Fruit fly (Drosophila melanogaster) whole organism, adult: ENCODE measurements around the gene CG14220.
A peak's percentile ranks its signal among the peaks of the same experiment; 100 is the strongest.

Experiments used
- CG11617 ChIP-seq: fragments of 200-800 bp; sonication (Bioruptor generic); optimal IDR thresholded peaks from 2 replicates; lab custom pipeline; 2017; ENCODE audit warnings: mild to moderate bottlenecking, missing biosample characterization, missing genetic modification reagents, missing genetic modification characterization
- CG12768 ChIP-seq: fragments of 200-800 bp; sonication (Bioruptor generic); optimal IDR thresholded peaks from 2 replicates; lab custom pipeline; 2017; ENCODE audit warnings: missing biosample characterization, missing genetic modification characterization, mild to moderate bottlenecking, moderate library complexity, missing genetic modification reagents
- CG14711 ChIP-seq: fragments of 200-800 bp; sonication (Bioruptor generic); optimal IDR thresholded peaks from 2 replicates; lab custom pipeline; 2018; ENCODE audit warnings: missing biosample characterization, mild to moderate bottlenecking, missing genetic modification characterization, moderate library complexity
- CG1620 ChIP-seq: fragments of 200-800 bp; sonication (Bioruptor generic); optimal IDR thresholded peaks from 2 replicates; lab custom pipeline; 2016; ENCODE audit warnings: missing biosample characterization, missing genetic modification characterization
- CG33017 ChIP-seq: fragments of 200-800 bp; sonication (Bioruptor generic); optimal IDR thresholded peaks from 2 replicates; lab custom pipeline; 2018; ENCODE audit warnings: missing biosample characterization, mild to moderate bottlenecking, missing genetic modification characterization, moderate library complexity
- CG5204 ChIP-seq: fragments of 200-800 bp; sonication (Bioruptor generic); optimal IDR thresholded peaks from 2 replicates; lab custom pipeline; 2016; ENCODE audit warnings: missing biosample characterization, missing genetic modification characterization
- CG7045 ChIP-seq: fragments of 200-800 bp; sonication (Bioruptor generic); optimal IDR thresholded peaks from 2 replicates; lab custom pipeline; 2017; ENCODE audit warnings: missing biosample characterization, mild to moderate bottlenecking, missing genetic modification characterization
- CG7101 ChIP-seq: fragments of 200-800 bp; sonication (Bioruptor generic); optimal IDR thresholded peaks from 2 replicates; lab custom pipeline; 2018; ENCODE audit warnings: missing biosample characterization, mild to moderate bottlenecking, missing genetic modification characterization, moderate library complexity
- Clk ChIP-seq: fragments of 200-800 bp; sonication (Bioruptor generic); optimal IDR thresholded peaks from 2 replicates; lab custom pipeline; 2017; ENCODE audit warnings: missing biosample characterization, missing genetic modification characterization
- Crg-1 ChIP-seq: fragments of 200-800 bp; sonication (Bioruptor generic); optimal IDR thresholded peaks from 2 replicates; lab custom pipeline; 2016; ENCODE audit warnings: missing biosample characterization, missing genetic modification characterization
- Hr96 ChIP-seq: fragments of 200-800 bp; sonication (Bioruptor generic); optimal IDR thresholded peaks from 2 replicates; lab custom pipeline; 2016; ENCODE audit warnings: missing biosample characterization, missing genetic modification characterization
- Mnt ChIP-seq: fragments of 200-800 bp; sonication (Bioruptor generic); optimal IDR thresholded peaks from 2 replicates; lab custom pipeline; 2016; ENCODE audit warnings: missing biosample characterization, mild to moderate bottlenecking, missing genetic modification characterization
- bab1 ChIP-seq: fragments of 200-800 bp; sonication (Bioruptor generic); optimal IDR thresholded peaks from 3 replicates; lab custom pipeline; 2019; ENCODE audit warnings: missing biosample characterization, mild to moderate bottlenecking, missing genetic modification characterization, moderate library complexity
- cic ChIP-seq: fragments of 200-800 bp; sonication (Bioruptor generic); optimal IDR thresholded peaks from 2 replicates; lab custom pipeline; 2017; ENCODE audit warnings: missing biosample characterization, mild to moderate bottlenecking, missing genetic modification characterization, moderate library complexity
- cnc ChIP-seq, 2 experiments: fragments of >200 bp; optimal IDR thresholded peaks; 2 replicates each; lab custom pipeline; 2017
- kay ChIP-seq: fragments of 200-800 bp; sonication (Bioruptor generic); peaks from one replicate; lab custom pipeline; 2016; ENCODE audit warnings: missing biosample characterization, missing genetic modification characterization, borderline replicate concordance
- ovo ChIP-seq: fragments of 200-800 bp; sonication (Bioruptor generic); optimal IDR thresholded peaks from 2 replicates; lab custom pipeline; 2016; ENCODE audit warnings: missing biosample characterization, missing genetic modification characterization
- pad ChIP-seq: fragments of 200-800 bp; sonication (Bioruptor generic); optimal IDR thresholded peaks from 3 replicates; lab custom pipeline; 2017; ENCODE audit warnings: missing biosample characterization, missing genetic modification characterization, mild to moderate bottlenecking, moderate library complexity, missing genetic modification reagents
- tj ChIP-seq: fragments of 200-800 bp; sonication (Bioruptor generic); optimal IDR thresholded peaks from 3 replicates; lab custom pipeline; 2017; ENCODE audit warnings: missing biosample characterization, mild to moderate bottlenecking, missing genetic modification characterization, moderate library complexity
- toe ChIP-seq: fragments of 200-800 bp; sonication (Bioruptor generic); optimal IDR thresholded peaks from 2 replicates; lab custom pipeline; 2016; ENCODE audit warnings: missing biosample characterization, missing genetic modification characterization

The CG14220 gene

DNA sequence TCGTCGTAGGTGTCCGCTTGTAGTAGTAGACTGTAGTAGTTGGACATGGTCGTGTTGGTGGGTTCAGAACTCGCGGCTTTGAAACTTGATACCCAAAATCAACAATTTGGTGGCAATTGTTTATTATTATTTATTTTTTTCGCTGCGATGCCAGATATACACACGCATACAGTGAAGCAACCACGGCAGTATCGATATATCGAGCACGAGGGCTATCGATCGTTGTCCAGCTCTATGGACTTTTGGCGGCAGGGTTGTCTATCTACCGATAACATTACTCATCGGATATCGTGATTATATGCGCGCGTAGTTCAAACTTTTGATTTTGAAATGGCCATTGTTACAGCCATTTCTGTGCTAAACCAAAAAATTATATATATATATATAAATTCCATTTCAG is at the start of gene CG14220:
CG14220 (minus strand) TSS at position 208 of the 400 bp plus-strand sequence.
- TF ChIP-seq CG7045 (no peak), bab1 (GFP tag; lab: Kevin White, UChicago) (peak; percentile 49), CG11617 (GFP tag; lab: Kevin White, UChicago) (no peak), ovo (peak; percentile 10), CG5204 (GFP tag; lab: Kevin White, UChicago) (no peak), CG33017 (no peak), toe (GFP tag; lab: Kevin White, UChicago) (no peak), CG12768 (GFP tag; lab: Kevin White, UChicago) (no peak), cnc (optimal IDR thresholded peaks at IDR 0.05; lab: Kevin White, UChicago) (no peak), Clk (no peak), Mnt (GFP tag; lab: Kevin White, UChicago) (peak; percentile 57), CG14711 (tag; lab: Kevin White, UChicago) (peak; percentile 94), CG7101 (tag; lab: Kevin White, UChicago) (peak; percentile 36), Crg-1 (GFP tag; lab: Kevin White, UChicago) (peak; percentile 23), CG1620 (GFP tag; lab: Kevin White, UChicago) (peak; percentile 8), cic (GFP tag; lab: Kevin White, UChicago) (peak; percentile 29), pad (GFP tag; lab: Kevin White, UChicago) (peak; percentile 11), kay (GFP tag; lab: Kevin White, UChicago) (no peak), Hr96 (GFP tag; lab: Kevin White, UChicago) (no peak), tj (GFP tag; lab: Kevin White, UChicago) (peak; percentile 42)

DNA sequence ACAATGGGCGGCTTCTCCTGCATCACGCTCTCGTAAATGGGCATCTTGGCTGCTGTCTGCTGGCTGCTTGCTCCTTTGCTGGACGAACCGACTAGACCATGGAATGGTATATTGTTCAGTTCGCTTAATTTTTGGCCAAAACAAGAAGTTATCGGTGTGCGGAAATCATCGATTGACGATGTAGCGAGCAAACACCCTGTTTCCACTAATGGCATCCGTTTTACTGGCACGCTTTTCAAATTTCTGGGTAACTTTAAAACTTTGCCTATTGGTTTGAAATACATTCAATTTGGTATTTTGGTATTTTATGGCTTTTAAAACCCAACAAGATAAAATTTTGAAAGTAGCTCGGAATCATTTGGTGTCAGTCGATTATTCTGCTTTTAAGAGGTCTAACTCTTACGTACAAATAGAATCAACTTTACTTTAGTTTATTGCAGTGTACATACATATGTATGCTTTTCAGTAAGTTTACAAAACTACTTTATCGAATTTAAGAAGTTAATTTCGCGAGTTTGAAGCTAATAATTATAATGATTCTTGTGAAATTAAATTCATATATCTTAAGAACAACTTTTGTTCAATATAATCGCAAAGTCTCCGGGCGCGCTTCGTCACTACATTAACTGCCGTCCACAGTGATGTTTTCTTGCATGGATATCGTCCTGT is 44.4 kb upstream of the CG14220 start, which contains the start of gene Arp10:
Arp10 (minus strand) TSS at position 304 of the 669 bp plus-strand sequence.
- peak; percentile 15 for TF ChIP-seq bab1 (GFP tag; lab: Kevin White, UChicago)
- TF ChIP-seq kay (GFP tag; lab: Kevin White, UChicago): no peak
- peak; percentile 36 for TF ChIP-seq CG33017

- TF ChIP-seq tj (GFP tag; lab: Kevin White, UChicago) (peak; percentile 41), pad (GFP tag; lab: Kevin White, UChicago) (peak; percentile 39), CG1620 (GFP tag; lab: Kevin White, UChicago) (peak; percentile 65), Clk (no peak), cic (GFP tag; lab: Kevin White, UChicago) (no peak), CG12768 (GFP tag; lab: Kevin White, UChicago) (peak; percentile 1), CG11617 (GFP tag; lab: Kevin White, UChicago) (peak; percentile 18), ovo (peak; percentile 95), Crg-1 (GFP tag; lab: Kevin White, UChicago) (no peak), Hr96 (GFP tag; lab: Kevin White, UChicago) (no peak), bab1 (GFP tag; lab: Kevin White, UChicago) (peak; percentile 55), CG7101 (tag; lab: Kevin White, UChicago) (peak; percentile 40), CG5204 (GFP tag; lab: Kevin White, UChicago) (no peak), kay (GFP tag; lab: Kevin White, UChicago) (no peak), CG7045 (no peak), toe (GFP tag; lab: Kevin White, UChicago) (no peak), CG14711 (tag; lab: Kevin White, UChicago) (no peak), Mnt (GFP tag; lab: Kevin White, UChicago) (peak; percentile 31)
These were observed 41.3 kb upstream of the CG14220 start, which contains the start of the genes CG12237 and Sec61gamma for dm6 chrX:19642819-19643504. TSS of gene CG12237 (minus strand) at chrX:19642869. TSS of gene Sec61gamma (plus strand) at chrX:19643327.

DNA sequence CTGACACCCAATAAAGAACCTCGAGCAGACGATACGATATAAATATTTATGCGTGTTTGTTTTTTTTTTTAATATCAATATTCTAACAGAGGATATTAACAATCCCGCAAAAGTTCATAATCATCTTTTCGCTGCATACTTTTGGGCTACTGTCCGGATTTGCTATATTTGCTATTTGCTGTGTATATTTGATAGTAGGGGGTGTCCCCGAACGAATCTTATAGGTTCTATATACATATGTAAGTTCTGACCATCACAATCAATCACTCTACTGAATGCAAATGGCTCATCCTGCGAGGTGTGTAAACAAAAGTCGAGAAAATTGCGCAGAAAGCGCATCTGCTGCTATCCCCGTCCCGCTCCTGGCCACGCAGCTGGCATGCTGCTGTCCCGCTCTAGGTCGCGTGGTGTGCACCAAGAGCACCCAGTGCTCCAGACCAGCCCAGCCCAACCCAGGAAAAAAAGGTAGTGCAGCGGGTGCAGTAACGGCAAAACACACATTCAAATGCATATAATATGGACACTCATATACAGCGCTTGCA is 39.1 kb upstream of the CG14220 start:
- TF ChIP-seq pad (GFP tag; lab: Kevin White, UChicago) (peak; percentile 70), bab1 (GFP tag; lab: Kevin White, UChicago) (peak; percentile 24), kay (GFP tag; lab: Kevin White, UChicago) (no peak)

DNA sequence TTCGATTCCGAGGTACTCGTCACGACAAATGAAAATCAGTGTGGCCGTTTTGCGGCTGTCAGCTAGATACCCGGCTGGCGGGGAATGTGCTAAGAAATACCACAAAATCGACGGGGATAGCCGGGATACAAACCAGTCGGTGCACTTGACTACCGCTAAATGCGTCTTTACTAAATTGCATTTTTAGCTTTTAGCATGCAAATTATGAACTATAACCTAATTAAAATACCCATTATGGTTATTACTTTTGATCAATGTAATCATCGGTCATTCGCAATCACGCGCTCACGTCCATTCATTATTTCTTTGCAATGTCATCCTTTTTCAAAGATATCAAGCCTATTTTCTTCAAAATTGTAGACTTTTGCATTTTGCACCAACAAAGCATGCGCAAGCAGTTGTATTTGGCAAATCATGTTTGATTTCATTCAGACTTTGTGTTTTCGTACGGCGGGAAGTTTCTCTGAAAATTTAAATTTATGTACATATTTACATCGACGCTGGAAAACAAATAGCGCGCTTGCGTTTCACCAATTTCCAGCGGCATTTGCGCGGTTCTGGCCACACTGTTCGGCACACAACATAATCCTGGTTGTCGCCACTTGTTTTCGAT is 36.8 kb upstream of the CG14220 start, which contains the start of gene Rcd-1:
Rcd-1 (plus strand) TSS at position 440 of the 613 bp plus-strand sequence.
- no peak for TF ChIP-seq CG33017
- TF ChIP-seq cic (GFP tag; lab: Kevin White, UChicago): no peak
- TF ChIP-seq CG7045: no peak
- no peak for TF ChIP-seq CG1620 (GFP tag; lab: Kevin White, UChicago)
- TF ChIP-seq cnc (optimal IDR thresholded peaks at IDR 0.05; lab: Kevin White, UChicago): no peak
- TF ChIP-seq Clk: no peak
- TF ChIP-seq tj (GFP tag; lab: Kevin White, UChicago): no peak
- no peak for TF ChIP-seq CG11617 (GFP tag; lab: Kevin White, UChicago)
- TF ChIP-seq toe (GFP tag; lab: Kevin White, UChicago): no peak
- TF ChIP-seq Crg-1 (GFP tag; lab: Kevin White, UChicago): no peak
- TF ChIP-seq ovo: no peak
- no peak for TF ChIP-seq CG12768 (GFP tag; lab: Kevin White, UChicago)
- TF ChIP-seq CG5204 (GFP tag; lab: Kevin White, UChicago): no peak
